Worm (Caenorhabditis elegans) whole organism, L4/young adult: ENCODE data around the gene E02H9.3.
"Not testable (repeated sequence)": the region's sequence is repeated elsewhere in the genome, so short reads cannot be mapped to it uniquely, and the experiment has no call there.

ENCODE experiments used
- W03F9.2 ChIP-seq: fragments of 150-350 bp; optimal IDR thresholded peaks from 2 replicates; lab custom pipeline; 2014; ENCODE audit warnings: missing biosample characterization, missing genetic modification characterization
- dao-5 ChIP-seq: sonication (generic microtip); optimal IDR thresholded peaks from 2 replicates; lab custom pipeline; 2016; ENCODE audit warnings: missing genotype, missing genetic modification characterization, moderate library complexity, missing compliant biosample characterization
- him-1 ChIP-seq: sonication (generic microtip); optimal IDR thresholded peaks from 2 replicates; lab custom pipeline; 2016; ENCODE audit warnings: missing genotype, missing genetic modification reagents, missing genetic modification characterization, missing compliant biosample characterization

E02H9.3 gene

DNA sequence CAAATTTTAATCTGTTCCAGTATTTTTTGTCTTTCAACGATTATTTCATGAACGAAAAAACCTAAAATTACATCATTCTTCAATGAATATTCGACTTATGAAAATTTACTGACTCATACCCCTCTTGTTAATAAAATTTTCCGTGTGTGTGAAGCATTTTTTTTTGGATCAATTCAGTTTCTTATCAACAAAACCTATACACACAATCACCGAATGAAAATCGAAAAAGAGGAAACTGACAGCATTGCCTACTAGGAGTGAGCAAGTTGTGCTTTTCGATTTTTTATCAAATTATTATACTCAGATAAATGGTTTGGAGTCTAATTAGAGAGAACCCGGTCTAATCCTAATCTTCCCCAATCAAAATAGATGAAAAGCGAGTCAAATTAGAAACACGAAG, at the start of gene E02H9.3:
TSS of gene E02H9.3 (plus strand) at position 301 of the 400 bp plus-strand sequence.
- TF ChIP-seq him-1 (tag; lab: Kevin White, UChicago); dao-5; W03F9.2: not testable (repeated sequence)

DNA sequence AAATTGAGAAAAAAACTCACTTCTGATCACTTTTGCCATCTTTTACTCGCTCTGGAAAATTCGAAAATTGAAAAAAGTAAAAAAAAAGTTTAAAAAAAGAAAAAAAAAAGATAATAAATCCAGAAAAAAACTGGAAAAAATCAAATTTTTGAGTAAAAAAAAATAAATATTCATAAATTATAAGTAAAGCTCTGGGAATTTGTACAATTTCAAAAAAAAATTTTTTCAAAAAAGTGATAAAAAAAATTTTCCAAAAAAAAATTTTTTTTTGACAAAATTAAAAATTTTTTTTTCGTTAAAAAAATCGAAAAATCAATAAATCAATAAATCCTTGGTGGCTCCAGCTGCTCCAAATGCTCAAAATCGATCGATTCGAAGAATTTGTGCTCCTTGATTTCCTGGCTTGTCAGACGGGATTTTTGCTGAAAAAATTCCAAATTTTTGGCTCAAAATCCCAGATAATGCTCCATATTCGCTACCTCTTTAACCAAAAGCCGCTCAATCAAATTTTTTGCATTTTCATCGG, 47.9 kb upstream of the E02H9.3 start, which contains the start of gene mrpl-30:
TSS of gene mrpl-30 (minus strand) at position 51 of the 526 bp plus-strand sequence.
- no peak for TF ChIP-seq him-1 (tag; lab: Kevin White, UChicago)
- TF ChIP-seq dao-5: no peak
- no peak for TF ChIP-seq W03F9.2

DNA sequence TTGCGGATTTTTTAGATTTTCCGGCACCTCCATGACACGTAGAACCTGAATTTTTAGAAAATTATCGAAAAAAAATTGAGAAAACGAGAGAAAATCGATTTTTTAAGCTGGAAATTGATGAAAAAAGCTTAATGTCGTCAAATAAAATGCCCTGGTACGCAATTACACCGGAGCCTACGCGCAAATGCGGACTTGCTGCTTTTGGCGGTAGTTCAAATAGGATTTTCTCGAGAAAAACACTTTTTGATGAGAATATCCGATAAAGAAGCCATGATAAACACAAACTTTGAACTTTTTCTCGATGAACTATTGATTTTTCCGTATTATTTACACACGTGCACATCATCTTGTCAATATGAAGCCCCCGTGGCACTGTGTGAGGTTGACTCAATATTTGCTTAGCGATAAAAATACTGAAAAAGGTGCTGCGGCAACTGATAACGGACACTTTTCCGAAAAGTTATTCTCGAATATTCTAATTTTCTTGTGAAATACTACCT, 40.6 kb upstream of the E02H9.3 start, which contains the start of the genes W04B5.5 and W04B5.3:
TSS of gene W04B5.5 (minus strand) at position 51 of the 500 bp plus-strand sequence.
TSS of gene W04B5.3 (plus strand) at position 356 of the 500 bp plus-strand sequence.
- TF ChIP-seq W03F9.2 (no peak), him-1 (tag; lab: Kevin White, UChicago) (no peak), dao-5 (no peak)

DNA sequence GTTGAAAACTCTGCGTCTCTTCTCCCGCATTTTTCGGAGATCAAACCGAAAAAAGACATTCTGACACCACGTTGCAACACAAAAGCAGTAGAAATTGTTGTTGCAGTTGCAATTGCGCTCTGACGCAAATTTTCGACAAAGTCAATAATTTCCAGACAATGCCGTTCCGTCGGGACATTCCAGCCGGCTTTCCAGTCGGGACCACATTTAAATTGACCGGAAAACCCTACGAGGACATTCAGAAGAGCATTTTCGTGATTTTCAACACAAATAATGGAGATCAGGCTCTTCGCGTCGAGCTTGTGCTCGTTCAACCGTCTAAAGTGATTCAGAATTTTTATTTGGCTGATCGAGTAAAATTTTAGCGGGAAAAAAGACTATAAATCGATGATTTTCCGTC, 39.9 kb upstream of the E02H9.3 start:
- TF ChIP-seq W03F9.2 (no peak), him-1 (tag; lab: Kevin White, UChicago) (no peak), dao-5 (no peak)

DNA sequence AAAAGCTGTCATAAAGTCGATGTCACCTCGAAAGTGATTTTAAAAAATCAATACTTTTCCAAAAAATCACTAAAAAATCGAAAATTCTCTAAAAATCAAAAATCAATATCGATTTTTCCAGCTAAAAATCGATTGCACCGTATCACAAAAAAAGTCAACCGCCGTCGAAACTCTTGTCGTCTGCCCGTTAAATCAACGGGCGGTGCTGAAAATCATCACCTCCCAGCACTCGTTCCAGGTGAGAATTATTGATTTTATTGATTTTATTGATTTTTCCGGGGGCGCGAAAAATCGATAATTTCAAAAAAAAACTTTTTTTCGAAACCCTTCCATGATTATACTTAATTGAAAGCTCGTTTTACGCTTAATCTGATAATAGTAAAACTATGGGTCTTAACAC, 39.3 kb upstream of the E02H9.3 start:
- TF ChIP-seq dao-5 (no peak), him-1 (tag; lab: Kevin White, UChicago) (no peak), W03F9.2 (no peak)

DNA sequence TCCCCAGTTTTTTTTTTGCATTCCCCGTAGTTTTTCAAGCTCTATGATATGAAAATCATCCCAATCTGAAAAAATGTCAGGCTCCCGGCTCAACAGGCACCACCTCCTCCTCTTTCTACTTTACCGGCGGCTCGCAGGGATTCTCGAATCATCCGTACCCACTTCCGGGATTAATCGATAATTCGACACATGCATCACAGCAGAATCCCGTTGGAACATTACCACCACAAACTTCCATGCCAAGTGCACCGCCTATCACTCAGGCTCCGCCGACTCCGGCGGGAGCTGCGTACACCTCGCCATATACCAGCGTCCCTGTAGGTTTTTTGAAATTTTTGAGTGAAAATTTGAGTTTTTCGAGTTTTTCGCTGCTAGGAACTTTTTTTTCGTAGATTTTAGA, 37.6 kb upstream of the E02H9.3 start:
- TF ChIP-seq him-1 (tag; lab: Kevin White, UChicago) (no peak), W03F9.2 (no peak), dao-5 (no peak)

DNA sequence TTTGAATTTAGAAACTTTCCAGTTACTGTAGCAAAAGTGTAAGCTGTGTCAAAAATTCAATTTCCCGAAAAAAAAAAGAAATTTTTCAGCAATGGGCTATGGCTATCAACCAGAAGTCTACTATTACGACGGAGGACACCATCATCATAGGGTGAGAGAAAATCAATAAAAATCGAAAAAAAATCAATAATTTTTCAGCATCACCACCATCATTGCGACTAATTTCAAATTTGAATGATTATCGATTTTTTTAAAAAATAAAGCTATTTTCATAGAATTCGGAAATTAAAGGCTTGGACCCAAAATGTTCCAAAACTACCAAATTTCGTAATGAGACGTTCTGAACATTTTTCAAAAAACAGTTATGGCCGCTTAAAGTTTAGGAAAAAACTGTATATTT, 35.2 kb upstream of the E02H9.3 start:
- TF ChIP-seq dao-5 (no peak), him-1 (tag; lab: Kevin White, UChicago) (no peak), W03F9.2 (no peak)

DNA sequence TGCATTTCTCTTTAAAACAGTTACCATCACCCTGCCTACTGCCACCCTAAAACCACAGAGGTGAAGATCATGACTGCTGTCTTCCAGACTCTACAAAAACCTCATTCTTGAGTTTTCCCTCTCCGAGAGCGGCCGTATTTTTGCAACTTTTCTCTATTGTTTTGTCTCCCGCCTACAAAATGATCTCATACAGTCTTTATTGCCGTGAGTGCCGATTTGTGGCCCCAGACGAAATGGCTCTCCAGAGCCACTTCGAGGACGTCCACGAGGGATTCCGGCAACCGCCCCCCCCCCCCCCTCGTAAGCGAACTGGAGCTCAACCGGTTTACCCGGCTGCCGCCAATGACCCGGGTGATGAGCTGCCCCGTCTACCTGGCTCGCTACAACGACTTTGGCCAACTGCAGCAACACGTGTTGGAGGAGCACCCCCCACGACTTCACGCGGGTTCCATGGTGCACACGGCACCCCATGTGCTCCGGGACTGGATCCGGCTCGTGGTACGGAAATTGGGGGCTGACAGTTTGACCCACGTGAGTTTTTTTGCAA, 34.0 kb upstream of the E02H9.3 start:
- TF ChIP-seq him-1 (tag; lab: Kevin White, UChicago): no peak
- no peak for TF ChIP-seq dao-5
- no peak for TF ChIP-seq W03F9.2

DNA sequence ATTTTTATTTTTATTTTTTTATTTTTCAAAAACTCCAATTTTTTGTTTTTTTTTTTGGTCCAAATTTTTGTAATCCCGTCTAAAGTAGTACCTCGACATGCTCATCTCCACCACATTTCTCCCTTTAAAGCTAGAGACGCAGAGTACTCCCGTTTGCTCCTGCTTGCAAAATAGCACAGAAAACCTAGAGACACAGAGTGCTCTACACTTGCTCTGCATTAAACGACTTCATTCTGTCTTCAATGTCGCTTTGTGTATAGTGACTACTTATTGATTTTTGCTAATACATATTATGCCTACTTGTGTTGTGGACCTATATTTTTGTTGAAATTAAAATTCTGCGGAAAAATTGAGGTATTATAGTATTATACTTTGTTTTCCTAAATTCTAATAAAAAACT, 32.7 kb upstream of the E02H9.3 start, which contains the start of gene W04B5.8:
TSS of gene W04B5.8 (plus strand) at position 195 of the 400 bp plus-strand sequence.
- no peak for TF ChIP-seq W03F9.2
- no peak for TF ChIP-seq dao-5
- no peak for TF ChIP-seq him-1 (tag; lab: Kevin White, UChicago)

DNA sequence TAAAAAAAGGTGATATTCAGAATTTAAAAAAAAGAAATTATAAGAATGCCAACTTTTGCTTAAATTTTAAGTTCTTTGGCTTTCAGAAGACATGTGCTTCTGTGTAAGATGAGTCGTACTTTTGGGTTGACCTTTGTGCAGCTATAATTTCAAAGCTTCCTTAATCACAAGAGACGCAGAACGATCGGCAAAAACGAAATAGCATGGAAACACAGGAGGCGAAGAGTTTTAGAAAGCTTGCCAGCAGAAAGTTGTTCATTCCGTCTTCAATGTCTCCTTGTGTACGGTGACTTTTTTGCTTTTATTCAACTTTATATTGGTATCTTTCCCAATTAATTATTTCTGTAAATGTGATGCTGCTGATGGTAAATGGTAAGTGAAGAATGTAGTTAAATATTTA, 25.9 kb upstream of the E02H9.3 start:
- TF ChIP-seq dao-5: no peak
- TF ChIP-seq W03F9.2: no peak
- TF ChIP-seq him-1 (tag; lab: Kevin White, UChicago): no peak

DNA sequence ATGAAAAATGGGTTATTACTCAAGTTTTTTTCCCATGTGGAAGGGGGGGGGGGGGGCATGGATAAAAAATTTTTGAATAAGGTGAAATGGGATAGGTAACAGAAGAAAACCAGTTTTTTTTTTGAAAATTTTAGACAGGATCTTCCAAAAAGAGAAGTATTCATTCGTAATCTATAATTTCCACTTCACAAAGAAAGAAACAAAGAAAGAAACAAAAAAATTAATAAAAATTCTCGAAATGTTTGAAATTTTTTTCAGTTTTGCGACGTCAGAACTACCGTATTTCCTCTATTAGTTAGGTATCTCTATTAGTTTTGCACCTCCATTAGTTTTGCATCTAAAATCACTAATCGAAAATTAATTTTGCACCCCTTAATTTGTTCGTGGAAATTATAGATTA, 23.5 kb upstream of the E02H9.3 start, which contains the start of gene W04B5.6:
TSS of gene W04B5.6 (minus strand) at position 101 of the 400 bp plus-strand sequence.
- not testable (repeated sequence) for TF ChIP-seq W03F9.2; dao-5; him-1 (tag; lab: Kevin White, UChicago)

DNA sequence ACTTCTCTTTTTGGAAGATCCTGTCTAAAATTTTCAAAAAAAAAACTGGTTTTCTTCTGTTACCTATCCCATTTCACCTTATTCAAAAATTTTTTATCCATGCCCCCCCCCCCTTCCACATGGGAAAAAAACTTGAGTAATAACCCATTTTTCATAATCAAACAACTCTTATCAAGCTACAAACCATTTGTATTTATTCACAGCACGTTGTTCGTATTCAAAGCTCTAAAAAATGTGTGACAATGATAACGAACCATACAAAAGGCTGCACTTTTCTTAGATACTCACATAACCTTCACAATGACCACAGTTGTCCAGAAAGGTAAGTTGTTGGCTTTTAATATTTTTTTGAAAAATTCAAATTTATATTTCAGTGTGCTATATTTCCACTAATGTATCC, 23.0 kb upstream of the E02H9.3 start, which contains the start of gene E02H9.6:
TSS of gene E02H9.6 (plus strand) at position 301 of the 400 bp plus-strand sequence.
- TF ChIP-seq dao-5; W03F9.2; him-1 (tag; lab: Kevin White, UChicago): not testable (repeated sequence)

DNA sequence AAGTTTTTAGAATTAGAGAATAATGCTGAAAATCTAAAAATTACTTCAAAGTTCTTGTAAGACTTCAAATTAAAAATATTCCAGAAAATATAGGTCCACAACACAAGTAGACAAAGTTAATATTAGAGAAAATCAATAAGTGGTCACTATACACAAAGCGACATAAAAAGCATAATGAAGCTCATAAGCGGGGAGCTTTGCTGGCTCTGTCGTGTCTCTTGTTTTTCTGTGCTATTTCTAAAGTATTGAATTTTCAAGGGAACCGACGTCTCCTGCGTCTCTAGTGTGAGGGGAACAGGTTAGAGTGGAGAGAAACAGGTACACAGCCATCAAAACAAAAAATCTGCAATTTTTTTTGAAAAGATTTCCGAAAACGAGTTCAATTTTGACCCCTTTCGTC, 20.3 kb upstream of the E02H9.3 start, which contains the start of gene E02H9.13:
TSS of gene E02H9.13 (minus strand) at position 199 of the 400 bp plus-strand sequence.
- TF ChIP-seq dao-5 (no peak), him-1 (tag; lab: Kevin White, UChicago) (no peak), W03F9.2 (no peak)

DNA sequence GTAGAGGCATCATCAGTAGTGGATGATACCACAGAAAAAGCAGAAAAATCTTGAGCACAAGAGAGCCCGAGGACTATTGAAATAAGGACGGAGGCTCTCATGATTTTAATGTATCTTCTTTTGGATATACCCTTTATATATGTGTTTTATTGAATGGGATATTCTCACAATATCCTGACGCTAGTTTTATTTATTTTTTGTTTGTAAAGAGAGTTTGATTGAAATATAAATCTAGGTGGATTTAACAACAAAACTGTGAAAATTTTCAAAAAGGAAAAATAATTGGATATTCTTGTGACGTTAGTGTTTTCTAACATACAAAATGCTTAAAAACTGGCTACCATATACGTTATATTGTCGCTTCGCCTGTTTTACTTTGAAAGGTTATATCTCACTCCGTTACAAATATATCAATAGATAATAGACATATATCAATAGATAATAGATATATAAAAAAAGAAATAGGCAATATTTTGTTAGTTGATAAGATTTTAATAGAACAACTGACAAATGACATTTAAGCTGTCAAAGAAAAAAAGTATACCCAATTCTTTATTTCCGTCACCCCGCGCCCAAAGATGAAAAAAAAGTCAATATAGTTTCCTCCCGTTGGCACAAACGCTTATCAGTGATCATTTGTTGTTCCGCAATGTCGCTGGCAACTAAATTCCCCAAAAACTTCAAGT, 13.1 kb upstream of the E02H9.3 start, which contains the start of the genes E02H9.7 and klo-2:
TSS of gene E02H9.7 (minus strand) at position 101 of the 686 bp plus-strand sequence.
TSS of gene klo-2 (plus strand) at position 636 of the 686 bp plus-strand sequence.
- TF ChIP-seq W03F9.2 (no peak), him-1 (tag; lab: Kevin White, UChicago) (no peak), dao-5 (no peak)
